Fruit fly (Drosophila melanogaster) whole organism, embryonic: ENCODE data around the gene mib1.

Experiments used
- Ada2b ChIP-seq: fragments of 200-800 bp; sonication (Bioruptor generic); IDR thresholded peaks from 2 replicates; pipeline ENCODE4 v1.3.6; 2022; ENCODE audit warnings: missing biosample characterization, missing genetic modification characterization
- CG10274 ChIP-seq: fragments of 200-800 bp; sonication (Bioruptor generic); optimal IDR thresholded peaks from 3 replicates; lab custom pipeline; 2017; ENCODE audit warnings: missing biosample characterization, mild to moderate bottlenecking, missing genetic modification characterization
- CG12391 ChIP-seq: fragments of 200-800 bp; sonication (Bioruptor generic); optimal IDR thresholded peaks from 3 replicates; lab custom pipeline; 2018; ENCODE audit warnings: missing biosample characterization, mild to moderate bottlenecking, missing genetic modification characterization, moderate library complexity
- CG14014 ChIP-seq: fragments of 200-800 bp; sonication (Bioruptor generic); IDR thresholded peaks from 2 replicates; pipeline ENCODE4 v1.3.6; 2022; ENCODE audit warnings: missing biosample characterization, missing genetic modification characterization
- CG15514 ChIP-seq: fragments of 200-800 bp; sonication (Bioruptor generic); optimal IDR thresholded peaks from 3 replicates; lab custom pipeline; 2017; ENCODE audit warnings: missing biosample characterization, missing genetic modification characterization, mild to moderate bottlenecking, moderate library complexity, missing genetic modification reagents
- CG1647 ChIP-seq: fragments of 200-800 bp; sonication (Bioruptor generic); optimal IDR thresholded peaks from 3 replicates; lab custom pipeline; 2016; ENCODE audit warnings: missing biosample characterization, missing genetic modification characterization
- CG17912 ChIP-seq: fragments of 200-800 bp; sonication (Bioruptor generic); optimal IDR thresholded peaks from 2 replicates; lab custom pipeline; 2018; ENCODE audit warnings: missing biosample characterization, mild to moderate bottlenecking, missing genetic modification characterization
- CG2120 ChIP-seq: fragments of 200-800 bp; sonication (Bioruptor generic); optimal IDR thresholded peaks from 3 replicates; lab custom pipeline; 2016; ENCODE audit warnings: missing biosample characterization, missing genetic modification characterization
- CG2129 ChIP-seq: fragments of 200-800 bp; sonication (Bioruptor generic); IDR thresholded peaks from 2 replicates; pipeline ENCODE4 v1.3.6; 2022; ENCODE audit warnings: missing biosample characterization, missing genetic modification characterization; ENCODE audit not compliant: partially characterized antibody
- CG2875 ChIP-seq: fragments of 200-800 bp; sonication (Bioruptor generic); optimal IDR thresholded peaks from 2 replicates; lab custom pipeline; 2017; ENCODE audit warnings: missing biosample characterization, mild to moderate bottlenecking, missing genetic modification characterization, missing genetic modification reagents
- CG31441 ChIP-seq: fragments of 200-800 bp; sonication (Bioruptor generic); IDR thresholded peaks from 2 replicates; pipeline ENCODE4 v1.3.6; 2022; ENCODE audit warnings: missing biosample characterization, missing genetic modification characterization
- CG34422 ChIP-seq: fragments of 200-800 bp; sonication (Bioruptor generic); IDR thresholded peaks from 3 replicates; pipeline ENCODE4 v1.3.6; 2022; ENCODE audit warnings: missing biosample characterization, missing genetic modification characterization
- CG4730 ChIP-seq: fragments of 200-800 bp; sonication (Bioruptor generic); IDR thresholded peaks from 2 replicates; pipeline ENCODE4 v1.3.6; 2022; ENCODE audit warnings: missing biosample characterization, missing genetic modification characterization
- CG6272 ChIP-seq: fragments of 200-800 bp; sonication (Bioruptor generic); IDR thresholded peaks from 2 replicates; pipeline ENCODE4 v1.3.6; 2022; ENCODE audit warnings: missing biosample characterization, missing genetic modification characterization
- CG7987 ChIP-seq: fragments of 200-800 bp; sonication (Bioruptor generic); optimal IDR thresholded peaks from 2 replicates; lab custom pipeline; 2018; ENCODE audit warnings: missing biosample characterization, mild to moderate bottlenecking, missing genetic modification characterization, moderate library complexity
- CG8359 ChIP-seq: fragments of 200-800 bp; sonication (Bioruptor generic); optimal IDR thresholded peaks from 2 replicates; lab custom pipeline; 2017; ENCODE audit warnings: missing biosample characterization, mild to moderate bottlenecking, missing genetic modification characterization, borderline replicate concordance
- CG8765 ChIP-seq: fragments of 200-800 bp; sonication (Bioruptor generic); IDR thresholded peaks from 2 replicates; pipeline ENCODE4 v1.3.6; 2022; ENCODE audit warnings: missing biosample characterization, missing genetic modification characterization
- CG9609 ChIP-seq: fragments of 200-800 bp; sonication (Bioruptor generic); optimal IDR thresholded peaks from 3 replicates; lab custom pipeline; 2016; ENCODE audit warnings: missing biosample characterization, missing genetic modification characterization
- Camta ChIP-seq: fragments of 200-800 bp; sonication (Bioruptor generic); optimal IDR thresholded peaks from 2 replicates; lab custom pipeline; 2016; ENCODE audit warnings: missing biosample characterization, missing genetic modification characterization
- Drgx ChIP-seq: fragments of 200-800 bp; sonication (Bioruptor generic); IDR thresholded peaks from 2 replicates; pipeline ENCODE4 v1.3.6; 2022; ENCODE audit warnings: missing biosample characterization, missing genetic modification characterization
- Ets97D ChIP-seq: fragments of 200-800 bp; sonication (Bioruptor generic); optimal IDR thresholded peaks from 3 replicates; lab custom pipeline; 2016; ENCODE audit warnings: missing biosample characterization, missing genetic modification characterization
- Fer3 ChIP-seq: fragments of 200-800 bp; sonication (Bioruptor generic); optimal IDR thresholded peaks from 2 replicates; lab custom pipeline; 2018; ENCODE audit warnings: missing biosample characterization, mild to moderate bottlenecking, missing genetic modification characterization, moderate library complexity
- H2.0 ChIP-seq: fragments of 200-800 bp; sonication (Bioruptor generic); IDR thresholded peaks from 2 replicates; pipeline ENCODE4 v1.3.6; 2022; ENCODE audit warnings: missing biosample characterization, missing genetic modification characterization
- HLHmδ ChIP-seq: fragments of 200-800 bp; sonication (Bioruptor generic); optimal IDR thresholded peaks from 2 replicates; lab custom pipeline; 2018; ENCODE audit warnings: missing biosample characterization, mild to moderate bottlenecking, missing genetic modification characterization, moderate library complexity
- Hmr ChIP-seq: fragments of 200-800 bp; sonication (Bioruptor generic); optimal IDR thresholded peaks from 3 replicates; lab custom pipeline; 2017; ENCODE audit warnings: mild to moderate bottlenecking, missing biosample characterization, missing genetic modification reagents, missing genetic modification characterization
- Kr ChIP-seq: fragments of 200-800 bp; sonication (Bioruptor generic); optimal IDR thresholded peaks from 2 replicates; lab custom pipeline; 2017; ENCODE audit warnings: missing biosample characterization, mild to moderate bottlenecking, missing genetic modification characterization
- Myb ChIP-seq: fragments of 200-800 bp; sonication (Bioruptor generic); optimal IDR thresholded peaks from 2 replicates; lab custom pipeline; 2016; ENCODE audit warnings: missing biosample characterization, missing genetic modification characterization
- NFAT ChIP-seq: fragments of 200-800 bp; sonication (Bioruptor generic); IDR thresholded peaks from 2 replicates; pipeline ENCODE4 v1.3.6; 2022; ENCODE audit warnings: missing biosample characterization, missing genetic modification characterization
- Rfx ChIP-seq: fragments of 200-800 bp; sonication (Bioruptor generic); IDR thresholded peaks from 2 replicates; pipeline ENCODE4 v1.3.6; 2022; ENCODE audit warnings: missing biosample characterization, missing genetic modification characterization
- Scr ChIP-seq: fragments of 200-800 bp; sonication (Bioruptor generic); IDR thresholded peaks from 2 replicates; pipeline ENCODE4 v1.3.6; 2022; ENCODE audit warnings: missing biosample characterization, missing genetic modification characterization; ENCODE audit not compliant: partially characterized antibody
- Ssrp ChIP-seq: fragments of 200-800 bp; sonication (Bioruptor generic); optimal IDR thresholded peaks from 2 replicates; lab custom pipeline; 2018; ENCODE audit warnings: missing biosample characterization, mild to moderate bottlenecking, missing genetic modification characterization, moderate library complexity
- Usf ChIP-seq: fragments of 200-800 bp; sonication (Bioruptor generic); optimal IDR thresholded peaks from 2 replicates; lab custom pipeline; 2017; ENCODE audit warnings: missing genotype, missing biosample characterization, missing genetic modification characterization
- Vsx1 ChIP-seq: fragments of 200-800 bp; sonication (Bioruptor generic); optimal IDR thresholded peaks from 2 replicates; lab custom pipeline; 2017; ENCODE audit warnings: missing biosample characterization, mild to moderate bottlenecking, missing genetic modification characterization, missing genetic modification reagents
- Xrp1 ChIP-seq: fragments of 200-800 bp; sonication (Bioruptor generic); IDR thresholded peaks from 2 replicates; pipeline ENCODE4 v1.3.6; 2022; ENCODE audit warnings: missing biosample characterization, missing genetic modification characterization
- bab2 ChIP-seq: fragments of 200-800 bp; sonication (Bioruptor generic); optimal IDR thresholded peaks from 2 replicates; lab custom pipeline; 2016; ENCODE audit warnings: missing biosample characterization, missing genetic modification characterization
- caup ChIP-seq: fragments of 200-800 bp; sonication (Bioruptor generic); optimal IDR thresholded peaks from 3 replicates; lab custom pipeline; 2017; ENCODE audit warnings: missing biosample characterization, mild to moderate bottlenecking, missing genetic modification characterization, moderate library complexity; ENCODE audit not compliant: severe bottlenecking
- dmrt11E ChIP-seq: fragments of 200-800 bp; sonication (Bioruptor generic); optimal IDR thresholded peaks from 3 replicates; lab custom pipeline; 2018; ENCODE audit warnings: missing biosample characterization, mild to moderate bottlenecking, missing genetic modification characterization, moderate library complexity
- dmrt99B ChIP-seq: fragments of 200-800 bp; sonication (Bioruptor generic); optimal IDR thresholded peaks from 2 replicates; lab custom pipeline; 2018; ENCODE audit warnings: missing biosample characterization, mild to moderate bottlenecking, missing genetic modification characterization, moderate library complexity
- dpn ChIP-seq, 2 experiments: fragments of 200-800 bp; sonication (Bioruptor generic); optimal IDR thresholded peaks; 3 replicates each; lab custom pipeline; 2016; ENCODE audit warnings: missing biosample characterization in 2 of 2, missing genetic modification characterization in 2 of 2
- ems ChIP-seq: fragments of 200-800 bp; sonication (Bioruptor generic); optimal IDR thresholded peaks from 3 replicates; lab custom pipeline; 2016; ENCODE audit warnings: missing biosample characterization, missing genetic modification characterization
- gce ChIP-seq: fragments of 200-800 bp; sonication (Bioruptor generic); IDR thresholded peaks from 3 replicates; pipeline ENCODE4 v1.3.6; 2022; ENCODE audit warnings: missing biosample characterization, missing genetic modification characterization
- grn ChIP-seq: fragments of 200-800 bp; sonication (Bioruptor generic); optimal IDR thresholded peaks from 3 replicates; lab custom pipeline; 2017; ENCODE audit warnings: missing biosample characterization, missing genetic modification characterization
- gro ChIP-seq: fragments of 200-800 bp; sonication (Bioruptor generic); optimal IDR thresholded peaks from 2 replicates; lab custom pipeline; 2016; ENCODE audit warnings: missing biosample characterization, missing genetic modification characterization
- mld ChIP-seq: fragments of 200-800 bp; sonication (Bioruptor generic); IDR thresholded peaks from 3 replicates; pipeline ENCODE4 v1.3.6; 2022; ENCODE audit warnings: missing biosample characterization, missing genetic modification characterization; ENCODE audit not compliant: partially characterized antibody
- onecut ChIP-seq: fragments of 200-800 bp; sonication (Bioruptor generic); IDR thresholded peaks from 2 replicates; pipeline ENCODE4 v1.3.6; 2022; ENCODE audit warnings: missing biosample characterization, missing genetic modification characterization
- peb ChIP-seq: fragments of 200-800 bp; sonication (Bioruptor generic); IDR thresholded peaks from 2 replicates; pipeline ENCODE4 v1.3.6; 2022; ENCODE audit warnings: missing biosample characterization, missing genetic modification characterization
- scrt ChIP-seq: fragments of 200-800 bp; sonication (Bioruptor generic); optimal IDR thresholded peaks from 2 replicates; lab custom pipeline; 2018; ENCODE audit warnings: missing biosample characterization, mild to moderate bottlenecking, missing genetic modification characterization, moderate library complexity
- sens ChIP-seq: fragments of 200-800 bp; sonication (Bioruptor generic); peaks from one replicate; lab custom pipeline; 2016; ENCODE audit warnings: missing biosample characterization, missing genetic modification characterization
- sob ChIP-seq: fragments of 200-800 bp; sonication (Bioruptor generic); IDR thresholded peaks from 2 replicates; pipeline ENCODE4 v1.3.6; 2022; ENCODE audit warnings: missing biosample characterization, missing genetic modification characterization
- ttk ChIP-seq: fragments of 200-800 bp; sonication (Bioruptor generic); IDR thresholded peaks from 2 replicates; pipeline ENCODE4 v2.1.2; 2022; ENCODE audit warnings: missing biosample characterization, missing genetic modification characterization

The mib1 gene

dm6 chr3L:16027163-16027633 lies 15.6 kb upstream of the mib1 start (continued):
- TF ChIP-seq mld (GFP tag; lab: Robert Waterston, UW) (no peak), Ets97D (GFP tag; lab: Kevin White, UChicago) (peak; percentile 26), grn (GFP tag; lab: Kevin White, UChicago) (peak; percentile 72), gce (0 out of 3 replicates have a peak, but pooled peaks have one; percentile 16), CG14014 (GFP tag; lab: Robert Waterston, UW) (peak; percentile 31), gro (GFP tag; lab: Kevin White, UChicago) (peak; percentile 54), Rfx (GFP tag; lab: Robert Waterston, UW) (peak; percentile 49; the same call in 1 of the 2 replicates), CG9609 (GFP tag; lab: Kevin White, UChicago) (no peak), Scr (GFP tag; lab: Robert Waterston, UW) (no peak), Ada2b (GFP tag; lab: Robert Waterston, UW) (0 out of 2 replicates have a peak, but pooled peaks have one; percentile 18), Kr (GFP tag; lab: Kevin White, UChicago) (peak; percentile 70), CG34422 (GFP tag; lab: Robert Waterston, UW) (no peak), CG8359 (GFP tag; lab: Kevin White, UChicago) (peak; percentile 59), Fer3 (no peak), HLHmδ (GFP tag; lab: Kevin White, UChicago) (peak; percentile 68), Ssrp (tag; lab: Kevin White, UChicago) (no peak), CG1647 (GFP tag; lab: Kevin White, UChicago) (peak; percentile 21), CG2129 (GFP tag; lab: Robert Waterston, UW) (no peak), dpn (GFP tag; optimal IDR thresholded peaks at IDR 0.05; lab: Kevin White, UChicago) (peak in 1 of 2 experiments; percentile 56), CG15514 (peak; percentile 50), CG12391 (tag; lab: Kevin White, UChicago) (peak; percentile 15), caup (GFP tag; lab: Kevin White, UChicago) (peak; percentile 35), CG8765 (GFP tag; lab: Robert Waterston, UW) (no peak; the same call in 1 of the 2 replicates), NFAT (GFP tag; lab: Robert Waterston, UW) (no peak), Xrp1 (peak; percentile 63), peb (GFP tag; lab: Robert Waterston, UW) (0 out of 2 replicates have a peak, but pooled peaks have one; percentile 24), H2.0 (GFP tag; lab: Robert Waterston, UW) (no peak), CG4730 (GFP tag; lab: Robert Waterston, UW) (peak; percentile 19; the same call in 1 of the 2 replicates), Drgx (GFP tag; lab: Robert Waterston, UW) (peak; percentile 90), CG7987 (peak; percentile 71), onecut (GFP tag; lab: Robert Waterston, UW) (peak; percentile 77), dmrt11E (tag; lab: Kevin White, UChicago) (peak; percentile 43), Hmr (peak; percentile 56), CG6272 (GFP tag; lab: Robert Waterston, UW) (no peak; the same call in 1 of the 2 replicates), CG10274 (GFP tag; lab: Kevin White, UChicago) (peak; percentile 15), CG2120 (GFP tag; lab: Kevin White, UChicago) (peak; percentile 44), sob (peak; percentile 61), Camta (GFP tag; lab: Kevin White, UChicago) (peak; percentile 64), Myb (GFP tag; lab: Kevin White, UChicago) (peak; percentile 20), ttk (GFP tag; lab: Robert Waterston, UW) (peak; percentile 48; the same call in 1 of the 2 replicates), Vsx1 (GFP tag; lab: Kevin White, UChicago) (peak; percentile 81), bab2 (peak; percentile 65), CG17912 (GFP tag; lab: Kevin White, UChicago) (no peak), dmrt99B (peak; percentile 55), scrt (GFP tag; lab: Kevin White, UChicago) (peak; percentile 13), Usf (GFP tag; lab: Kevin White, UChicago) (no peak), ems (peak; percentile 13), CG31441 (GFP tag; lab: Robert Waterston, UW) (peak; percentile 40; the same call in 1 of the 2 replicates), CG2875 (peak; percentile 54), sens (GFP tag; lab: Kevin White, UChicago) (peak; percentile 95)
